Worm (Caenorhabditis elegans) whole organism, early embryonic: ENCODE results near the gene F54B11.5.

Source experiments
- F13C5.2 ChIP-seq: sonication (generic microtip); optimal IDR thresholded peaks from 2 replicates; lab custom pipeline; 2017; ENCODE audit warnings: mild to moderate bottlenecking, missing genetic modification characterization, inconsistent platforms, missing compliant biosample characterization
- aly-1 ChIP-seq: sonication (generic microtip); optimal IDR thresholded peaks from 2 replicates; lab custom pipeline; 2016; ENCODE audit warnings: missing genetic modification characterization, missing compliant biosample characterization
- ama-1 ChIP-seq: fragments of 150-350 bp; optimal IDR thresholded peaks from 2 replicates; lab custom pipeline; 2014
- ceh-36 ChIP-seq: sonication (generic microtip); optimal IDR thresholded peaks from 2 replicates; lab custom pipeline; 2016; ENCODE audit warnings: missing genetic modification characterization, inconsistent platforms, missing compliant biosample characterization
- flt-1 ChIP-seq: fragments of 200-800 bp; sonication (Bioruptor generic); IDR thresholded peaks from 2 replicates; pipeline ENCODE4 v1.3.6; 2022; ENCODE audit warnings: missing genetic modification characterization, missing compliant biosample characterization
- hmbx-1 ChIP-seq: sonication (generic microtip); optimal IDR thresholded peaks from 2 replicates; lab custom pipeline; 2016; ENCODE audit warnings: mild to moderate bottlenecking, missing genetic modification characterization, missing compliant biosample characterization
- hmg-4 ChIP-seq: fragments of 200-800 bp; sonication (Bioruptor generic); optimal IDR thresholded peaks from 2 replicates; lab custom pipeline; 2018; ENCODE audit warnings: mild to moderate bottlenecking, missing genetic modification characterization, missing compliant biosample characterization
- hnd-1 ChIP-seq: sonication (generic microtip); optimal IDR thresholded peaks from 2 replicates; lab custom pipeline; 2016; ENCODE audit warnings: missing genetic modification characterization, missing compliant biosample characterization
- pes-1 ChIP-seq: fragments of 200-800 bp; sonication (Bioruptor generic); IDR thresholded peaks from 2 replicates; pipeline ENCODE4 v1.3.6; 2022; ENCODE audit warnings: missing genetic modification reagents, missing genetic modification characterization, missing compliant biosample characterization
- scrt-1 ChIP-seq: fragments of 200-800 bp; sonication (Bioruptor generic); IDR thresholded peaks from 2 replicates; pipeline ENCODE4 v1.3.6; 2022; ENCODE audit warnings: missing genetic modification characterization, missing compliant biosample characterization
- sea-1 ChIP-seq: fragments of 200-800 bp; sonication (Bioruptor generic); conservative IDR thresholded peaks from 2 replicates; pipeline ENCODE4 v1.3.6; 2022; ENCODE audit warnings: missing genetic modification characterization, missing compliant biosample characterization
- tbx-37 ChIP-seq: fragments of 200-800 bp; sonication (Bioruptor generic); conservative IDR thresholded peaks from 2 replicates; pipeline ENCODE4 v1.3.6; 2022; ENCODE audit warnings: missing genetic modification reagents, missing genetic modification characterization, missing compliant biosample characterization
- tra-4 ChIP-seq: sonication (generic microtip); optimal IDR thresholded peaks from 2 replicates; lab custom pipeline; 2017; ENCODE audit warnings: missing genetic modification characterization, missing compliant biosample characterization

DNA sequence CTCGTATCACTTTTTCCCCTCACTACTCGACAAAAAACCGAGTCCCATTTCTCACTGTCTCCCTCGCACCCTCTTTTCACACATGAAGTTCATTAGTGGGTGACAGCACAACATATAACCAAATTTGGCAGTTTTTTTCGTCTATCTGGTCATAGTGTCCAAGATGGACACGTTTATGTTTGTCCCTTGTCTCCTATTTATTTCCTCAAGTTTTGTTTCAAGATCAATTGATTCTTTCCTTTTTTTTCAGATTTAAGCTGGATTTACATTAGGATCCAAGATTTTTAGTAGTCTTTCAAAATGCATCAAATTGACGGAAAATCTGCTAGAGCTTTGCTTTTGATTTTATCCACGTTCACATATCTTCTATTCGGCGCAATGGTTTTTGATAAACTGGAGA is 43.7 kb upstream of the F54B11.5 start, which contains the start of gene twk-20:
- TF ChIP-seq aly-1 (tag; lab: Kevin White, UChicago) (no peak), pes-1 (GFP tag; lab: Robert Waterston, UW) (no peak), ceh-36 (tag; lab: Kevin White, UChicago) (no peak), hmg-4 (GFP tag; lab: Kevin White, UChicago) (no peak), F13C5.2 (no peak), tbx-37 (GFP tag; lab: Robert Waterston, UW) (no peak), ama-1 (lab: Kevin White, UChicago) (no peak), sea-1 (no peak), hmbx-1 (tag; lab: Kevin White, UChicago) (no peak), flt-1 (no peak), scrt-1 (GFP tag; lab: Robert Waterston, UW) (no peak), tra-4 (tag; lab: Kevin White, UChicago) (no peak), hnd-1 (tag; lab: Kevin White, UChicago) (no peak)
